Worm (Caenorhabditis elegans): ENCODE data around the gene C10A4.7.
"Not testable (repeated sequence)": the region's sequence is repeated elsewhere in the genome, so short reads cannot be mapped to it uniquely, and the experiment has no call there.

C10A4.7 gene

DNA sequence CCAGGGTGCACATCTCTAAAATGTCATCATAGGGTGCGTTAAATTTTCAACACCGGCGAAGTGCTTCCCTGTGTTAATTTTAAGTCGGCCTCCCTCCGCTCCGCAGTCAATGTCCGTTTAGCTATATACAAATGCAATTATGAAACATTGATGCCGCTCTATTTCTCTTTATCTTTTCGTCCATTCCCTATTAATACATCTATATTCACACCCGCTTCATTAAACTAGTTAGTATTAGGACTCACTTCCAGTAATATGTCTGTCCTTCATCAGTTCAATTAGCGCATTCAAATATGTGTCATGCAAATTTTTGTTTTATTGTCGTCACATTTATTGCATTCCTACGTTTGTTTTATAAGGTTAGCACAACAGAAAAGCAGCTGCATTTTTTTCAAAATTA lies 43.4 kb downstream of the C10A4.7 start:
- TF ChIP-seq eor-1 (tag; optimal IDR thresholded peaks at IDR 0.05) (no peak), daf-12 (tag; optimal IDR thresholded peaks at IDR 0.05) (no peak), unc-39 (tag; optimal IDR thresholded peaks at IDR 0.05) (no peak), fkh-2 (tag; optimal IDR thresholded peaks at IDR 0.05) (no peak), lin-39 (tag; optimal IDR thresholded peaks at IDR 0.05) (no peak), ztf-11 (tag; optimal IDR thresholded peaks at IDR 0.05) (no peak), ceh-28 (tag; optimal IDR thresholded peaks at IDR 0.05) (no peak), nhr-12 (tag; optimal IDR thresholded peaks at IDR 0.05) (no peak), egl-5 (tag; optimal IDR thresholded peaks at IDR 0.05) (no peak), nhr-237 (tag; optimal IDR thresholded peaks at IDR 0.05) (no peak), pqm-1 (tag; optimal IDR thresholded peaks at IDR 0.05) (no peak), egl-27 (tag; optimal IDR thresholded peaks at IDR 0.05) (no peak), lsy-12 (tag; optimal IDR thresholded peaks at IDR 0.05) (no peak), R02D3.7 (tag; optimal IDR thresholded peaks at IDR 0.05) (no peak), nhr-23 (tag; optimal IDR thresholded peaks at IDR 0.05) (no peak), ceh-82 (tag; optimal IDR thresholded peaks at IDR 0.05) (no peak), fkh-10 (GFP tag; optimal IDR thresholded peaks at IDR 0.05) (no peak)

DNA sequence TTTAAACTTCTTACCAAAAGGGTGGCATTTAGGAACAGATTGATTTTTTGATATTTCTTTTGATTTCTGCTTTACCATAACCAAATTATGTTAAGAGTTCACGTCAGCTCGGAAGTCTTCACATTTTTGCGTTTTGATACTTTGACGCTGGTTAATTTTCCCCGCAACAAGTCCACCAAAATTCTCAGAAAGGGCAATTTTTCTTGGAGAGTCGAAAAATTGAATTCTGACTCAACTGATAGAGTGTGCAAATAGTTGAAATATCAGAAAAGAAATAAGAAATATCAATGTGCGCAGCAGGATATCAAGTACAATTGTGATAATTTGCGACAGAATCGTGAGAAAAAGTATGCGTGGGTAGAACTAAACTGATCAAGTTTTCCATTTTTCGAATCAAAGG lies 45.5 kb downstream of the C10A4.7 start:
- TF ChIP-seq egl-5 (tag; optimal IDR thresholded peaks at IDR 0.05) (no peak), pha-4 (tag; optimal IDR thresholded peaks at IDR 0.05) (no peak), snpc-4 (tag; optimal IDR thresholded peaks at IDR 0.05) (no peak), sea-2 (GFP tag; optimal IDR thresholded peaks at IDR 0.05) (no peak), fkh-10 (GFP tag; optimal IDR thresholded peaks at IDR 0.05) (no peak), ceh-28 (tag; optimal IDR thresholded peaks at IDR 0.05) (no peak), pqm-1 (tag; optimal IDR thresholded peaks at IDR 0.05) (no peak), mdl-1 (tag; optimal IDR thresholded peaks at IDR 0.05) (no peak), elt-1 (tag; optimal IDR thresholded peaks at IDR 0.05) (no peak), fos-1 (tag; optimal IDR thresholded peaks at IDR 0.05) (no peak), ceh-9 (tag; optimal IDR thresholded peaks at IDR 0.05) (no peak), nhr-43 (tag; optimal IDR thresholded peaks at IDR 0.05; ENCODE audit: poor library complexity, severe bottlenecking) (no peak), elt-2 (tag; optimal IDR thresholded peaks at IDR 0.05) (no peak), daf-12 (tag; optimal IDR thresholded peaks at IDR 0.05) (no peak), ama-1 (optimal IDR thresholded peaks at IDR 0.05) (no peak), nfya-1 (tag; optimal IDR thresholded peaks at IDR 0.05; ENCODE audit: insufficient read depth) (no peak), elt-3 (tag; optimal IDR thresholded peaks at IDR 0.05) (no peak), mml-1 (tag; optimal IDR thresholded peaks at IDR 0.05) (no peak), R02D3.7 (tag; optimal IDR thresholded peaks at IDR 0.05) (no peak)

DNA sequence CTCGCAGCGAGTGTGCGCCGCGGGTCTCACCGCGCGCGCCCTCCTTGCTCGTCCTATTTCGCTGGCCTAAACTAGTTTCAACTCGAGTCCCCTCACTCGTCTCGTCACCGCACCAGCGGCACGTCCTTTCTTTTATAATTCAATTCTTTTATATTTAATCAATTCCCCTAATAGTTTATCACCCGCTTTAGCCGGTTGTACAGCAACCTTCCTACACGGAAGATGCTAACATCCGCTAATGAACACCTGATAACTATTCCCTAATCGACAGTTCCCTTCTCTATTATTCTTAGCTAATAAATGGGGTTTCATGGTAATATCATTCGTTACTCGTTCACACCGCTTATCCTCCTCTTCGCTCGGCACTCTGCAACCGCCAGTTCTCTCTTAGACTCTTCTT lies 50.1 kb downstream of the C10A4.7 start, which contains the start of gene C56G3.2:
Gene C56G3.2, plus strand, starts transcription at position 301 of the 400 bp plus-strand sequence.
- TF ChIP-seq daf-12, eor-1, unc-39 (tag; optimal IDR thresholded peaks at IDR 0.05): not testable (repeated sequence)

All from whole organism, L3 larva.